Worm (Caenorhabditis elegans) whole organism, L2 larva: ENCODE results near the gene F53C11.1.

ENCODE experiments used
- Y55F3AM.14 ChIP-seq: fragments of 200-800 bp; sonication (Bioruptor generic); optimal IDR thresholded peaks from 2 replicates; lab custom pipeline; 2018; ENCODE audit warnings: mild to moderate bottlenecking, missing genetic modification characterization, missing compliant biosample characterization
- aly-2 ChIP-seq: fragments of 150-350 bp; optimal IDR thresholded peaks from 2 replicates; lab custom pipeline; 2014; ENCODE audit warnings: missing biosample characterization, missing genetic modification characterization
- ama-1 ChIP-seq: fragments of 150-350 bp; optimal IDR thresholded peaks from 2 replicates; lab custom pipeline; 2018; ENCODE audit warnings: inconsistent platforms
- ceh-82 ChIP-seq: fragments of 150-350 bp; optimal IDR thresholded peaks from 2 replicates; lab custom pipeline; 2014; ENCODE audit warnings: missing biosample characterization, missing genetic modification characterization
- fos-1 ChIP-seq: fragments of 150-350 bp; optimal IDR thresholded peaks from 2 replicates; lab custom pipeline; 2014; ENCODE audit warnings: missing biosample characterization, missing genetic modification characterization
- lin-13 ChIP-seq: fragments of 150-350 bp; optimal IDR thresholded peaks from 2 replicates; lab custom pipeline; 2014; ENCODE audit warnings: missing biosample characterization, missing genetic modification reagents, missing genetic modification characterization
- nhr-12 ChIP-seq: fragments of 150-350 bp; optimal IDR thresholded peaks from 2 replicates; lab custom pipeline; 2014; ENCODE audit warnings: missing biosample characterization, missing genetic modification characterization
- nhr-237 ChIP-seq: fragments of 150-350 bp; optimal IDR thresholded peaks from 2 replicates; lab custom pipeline; 2014; ENCODE audit warnings: missing biosample characterization, missing genetic modification characterization
- nhr-6 ChIP-seq: fragments of 150-350 bp; optimal IDR thresholded peaks from 2 replicates; lab custom pipeline; 2014; ENCODE audit warnings: missing biosample characterization, missing genetic modification characterization
- unc-62 ChIP-seq: fragments of 150-350 bp; optimal IDR thresholded peaks from 2 replicates; lab custom pipeline; 2014; ENCODE audit warnings: missing biosample characterization, missing genetic modification reagents, missing genetic modification characterization

- TF ChIP-seq nhr-6 (tag; lab: Kevin White, UChicago), result no peak
- TF ChIP-seq nhr-12 (tag; lab: Kevin White, UChicago), result no peak
- TF ChIP-seq fos-1 (tag; lab: Kevin White, UChicago), result no peak
- no peak for TF ChIP-seq unc-62
- no peak for TF ChIP-seq lin-13 (GFP tag; lab: Kevin White, UChicago)
- no peak for TF ChIP-seq Y55F3AM.14 (GFP tag; lab: Kevin White, UChicago)
- no peak for TF ChIP-seq aly-2
- TF ChIP-seq ama-1, result no peak
- TF ChIP-seq nhr-237, result no peak
- TF ChIP-seq ceh-82 (tag; lab: Kevin White, UChicago), result no peak
Measured at ce11 chrV:13790117-13790516, 14.5 kb downstream of the F53C11.1 start.
